Worm (Caenorhabditis elegans) whole organism, L2 larva: ENCODE data around the gene stdh-3.

Source experiments
- C34F6.9 ChIP-seq: fragments of 150-350 bp; optimal IDR thresholded peaks from 2 replicates; lab custom pipeline; 2014; ENCODE audit warnings: missing biosample characterization, missing genetic modification characterization
- R02D3.7 ChIP-seq: fragments of 150-350 bp; optimal IDR thresholded peaks from 2 replicates; lab custom pipeline; 2014; ENCODE audit warnings: missing biosample characterization, missing genetic modification characterization
- Y55F3AM.14 ChIP-seq: fragments of 200-800 bp; sonication (Bioruptor generic); optimal IDR thresholded peaks from 2 replicates; lab custom pipeline; 2018; ENCODE audit warnings: mild to moderate bottlenecking, missing genetic modification characterization, missing compliant biosample characterization
- alr-1 ChIP-seq: fragments of 150-350 bp; optimal IDR thresholded peaks from 2 replicates; lab custom pipeline; 2014; ENCODE audit warnings: missing biosample characterization, missing genetic modification characterization
- ama-1 ChIP-seq: fragments of 150-350 bp; optimal IDR thresholded peaks from 2 replicates; lab custom pipeline; 2018; ENCODE audit warnings: inconsistent platforms
- blmp-1 ChIP-seq: sonication (generic microtip); optimal IDR thresholded peaks from 2 replicates; lab custom pipeline; 2017; ENCODE audit warnings: missing genetic modification characterization, mild to moderate bottlenecking, missing compliant biosample characterization, antibody characterized with exemption, moderate library complexity; ENCODE audit not compliant: insufficient read depth
- ceh-16 ChIP-seq: fragments of 150-350 bp; optimal IDR thresholded peaks from 2 replicates; lab custom pipeline; 2014; ENCODE audit warnings: missing biosample characterization, missing genetic modification characterization
- ceh-82 ChIP-seq: fragments of 150-350 bp; optimal IDR thresholded peaks from 2 replicates; lab custom pipeline; 2014; ENCODE audit warnings: missing biosample characterization, missing genetic modification characterization
- crh-2 ChIP-seq: sonication (generic microtip); optimal IDR thresholded peaks from 2 replicates; lab custom pipeline; 2017; ENCODE audit warnings: missing biosample characterization, missing genetic modification characterization
- dmd-4 ChIP-seq: sonication (generic microtip); optimal IDR thresholded peaks from 2 replicates; lab custom pipeline; 2017; ENCODE audit warnings: missing biosample characterization, missing genetic modification characterization
- egl-27 ChIP-seq: sonication (generic microtip); optimal IDR thresholded peaks from 3 replicates; lab custom pipeline; 2017; ENCODE audit warnings: missing biosample characterization, missing genetic modification reagents, missing genetic modification characterization
- elt-1 ChIP-seq: fragments of 150-350 bp; optimal IDR thresholded peaks from 2 replicates; lab custom pipeline; 2014; ENCODE audit warnings: missing biosample characterization, missing genetic modification characterization
- elt-3 ChIP-seq: sonication (generic microtip); optimal IDR thresholded peaks from 2 replicates; lab custom pipeline; 2017; ENCODE audit warnings: missing biosample characterization, missing genetic modification characterization
- gmeb-1 ChIP-seq: fragments of 150-350 bp; optimal IDR thresholded peaks from 2 replicates; lab custom pipeline; 2014; ENCODE audit warnings: missing biosample characterization, missing genetic modification characterization
- lin-11 ChIP-seq: fragments of 150-350 bp; sonication (generic microtip); optimal IDR thresholded peaks from 2 replicates; lab custom pipeline; 2014; ENCODE audit warnings: missing biosample characterization, missing genetic modification characterization, inconsistent platforms, mixed read lengths
- lin-13 ChIP-seq: fragments of 150-350 bp; optimal IDR thresholded peaks from 2 replicates; lab custom pipeline; 2014; ENCODE audit warnings: missing biosample characterization, missing genetic modification reagents, missing genetic modification characterization
- lsy-2 ChIP-seq, 2 experiments: fragments of 150-350 bp in 1 of 2; sonication (generic microtip) in 1 of 2; optimal IDR thresholded peaks; 2 replicates each; lab custom pipeline; 2014 to 2017; ENCODE audit warnings: missing biosample characterization in 2 of 2, missing genetic modification characterization in 2 of 2
- mab-5 ChIP-seq: fragments of 150-350 bp; optimal IDR thresholded peaks from 2 replicates; lab custom pipeline; 2014; ENCODE audit warnings: missing biosample characterization, missing genetic modification characterization
- mbf-1 ChIP-seq: sonication (generic microtip); optimal IDR thresholded peaks from 2 replicates; lab custom pipeline; 2017; ENCODE audit warnings: missing biosample characterization, missing genetic modification characterization
- mdl-1 ChIP-seq, 2 experiments: fragments of 150-350 bp in 1 of 2; sonication (generic microtip) in 1 of 2; optimal IDR thresholded peaks; 2 replicates each; lab custom pipeline; 2017; ENCODE audit warnings: missing biosample characterization in 2 of 2, missing genetic modification characterization in 2 of 2
- nhr-10 ChIP-seq: sonication (generic microtip); optimal IDR thresholded peaks from 2 replicates; lab custom pipeline; 2017; ENCODE audit warnings: missing biosample characterization, missing genetic modification characterization
- nhr-11 ChIP-seq: fragments of 150-350 bp; optimal IDR thresholded peaks from 2 replicates; lab custom pipeline; 2014; ENCODE audit warnings: missing biosample characterization, missing genetic modification characterization
- nhr-12 ChIP-seq: fragments of 150-350 bp; optimal IDR thresholded peaks from 2 replicates; lab custom pipeline; 2014; ENCODE audit warnings: missing biosample characterization, missing genetic modification characterization
- nhr-129 ChIP-seq: fragments of 150-350 bp; optimal IDR thresholded peaks from 2 replicates; lab custom pipeline; 2014; ENCODE audit warnings: missing biosample characterization, missing genetic modification characterization
- nhr-21 ChIP-seq: fragments of 150-350 bp; optimal IDR thresholded peaks from 2 replicates; lab custom pipeline; 2014; ENCODE audit warnings: missing biosample characterization, missing genetic modification characterization
- nhr-23 ChIP-seq: fragments of 150-350 bp; optimal IDR thresholded peaks from 2 replicates; lab custom pipeline; 2014; ENCODE audit warnings: missing biosample characterization, missing genetic modification reagents, missing genetic modification characterization
- nhr-237 ChIP-seq: fragments of 150-350 bp; optimal IDR thresholded peaks from 2 replicates; lab custom pipeline; 2014; ENCODE audit warnings: missing biosample characterization, missing genetic modification characterization
- peb-1 ChIP-seq: fragments of 150-350 bp; optimal IDR thresholded peaks from 2 replicates; lab custom pipeline; 2014; ENCODE audit warnings: missing biosample characterization, missing genetic modification characterization
- sem-4 ChIP-seq: fragments of 150-350 bp; optimal IDR thresholded peaks from 2 replicates; lab custom pipeline; 2014; ENCODE audit warnings: missing biosample characterization, missing genetic modification reagents, missing genetic modification characterization
- skn-1 ChIP-seq: sonication (generic microtip); optimal IDR thresholded peaks from 2 replicates; lab custom pipeline; 2017; ENCODE audit warnings: missing biosample characterization, missing genetic modification characterization
- sma-3 ChIP-seq: sonication (generic microtip); optimal IDR thresholded peaks from 2 replicates; lab custom pipeline; 2016; ENCODE audit warnings: missing genetic modification reagents, missing genetic modification characterization, missing compliant biosample characterization
- sma-9 ChIP-seq, 2 experiments: fragments of 150-350 bp in 1 of 2; sonication (generic microtip) in 1 of 2; optimal IDR thresholded peaks; 2 replicates each; lab custom pipeline; 2014 to 2016; ENCODE audit warnings: missing genetic modification characterization in 2 of 2, mild to moderate bottlenecking in 1 of 2, missing biosample characterization in 1 of 2, missing compliant biosample characterization in 1 of 2, missing genetic modification reagents in 1 of 2, moderate library complexity in 1 of 2
- unc-55 ChIP-seq: fragments of 150-350 bp; sonication (generic microtip); optimal IDR thresholded peaks from 3 replicates; lab custom pipeline; 2014; ENCODE audit warnings: missing biosample characterization, missing genetic modification reagents, missing genetic modification characterization
- unc-62 ChIP-seq: fragments of 150-350 bp; optimal IDR thresholded peaks from 2 replicates; lab custom pipeline; 2014; ENCODE audit warnings: missing biosample characterization, missing genetic modification reagents, missing genetic modification characterization
- ztf-1 ChIP-seq: fragments of 200-800 bp; sonication (Bioruptor generic); conservative IDR thresholded peaks from 2 replicates; pipeline ENCODE4 v1.3.6; 2022; ENCODE audit warnings: missing genetic modification characterization, missing compliant biosample characterization
- ztf-11 ChIP-seq: sonication (generic microtip); optimal IDR thresholded peaks from 2 replicates; lab custom pipeline; 2017; ENCODE audit warnings: missing biosample characterization, missing genetic modification characterization
- ztf-4 ChIP-seq: fragments of 150-350 bp; optimal IDR thresholded peaks from 2 replicates; lab custom pipeline; 2014; ENCODE audit warnings: missing biosample characterization, missing genetic modification characterization

stdh-3 gene

DNA sequence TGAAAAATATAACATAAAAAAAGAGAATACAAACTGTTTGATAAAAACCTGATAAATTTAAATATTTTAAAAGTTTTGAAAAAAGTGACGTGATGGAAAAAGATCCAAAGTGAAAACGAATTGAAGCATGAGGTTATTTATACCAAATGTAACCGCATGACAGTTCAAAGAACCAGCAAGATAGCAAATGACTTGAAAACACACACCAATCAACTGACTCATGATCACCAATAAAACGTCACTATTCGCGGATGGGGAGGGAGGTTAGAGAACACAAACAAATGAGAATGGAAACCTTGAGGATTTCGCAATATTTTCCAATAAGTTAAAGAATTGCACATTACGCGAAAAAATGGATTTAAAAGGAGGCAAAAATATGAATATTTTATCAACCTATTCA is 5.0 kb downstream of the stdh-3 start, which contains the start of gene C06B3.7 (continued):
- TF ChIP-seq gmeb-1 (tag; lab: Kevin White, UChicago) (peak; percentile 61), alr-1 (tag; lab: Kevin White, UChicago) (no peak), unc-62 (GFP tag; lab: Kevin White, UChicago) (no peak), lsy-2 (tag; optimal IDR thresholded peaks at IDR 0.05; lab: Kevin White, UChicago) (peak; percentile 15 to 89), sem-4 (peak; percentile 85), mdl-1 (tag; optimal IDR thresholded peaks at IDR 0.05; lab: Kevin White, UChicago) (peak in 1 of 2 experiments; percentile 74), ztf-11 (no peak), mbf-1 (tag; lab: Kevin White, UChicago) (no peak), nhr-129 (peak; percentile 99), lin-11 (tag; lab: Kevin White, UChicago) (no peak), nhr-11 (tag; lab: Kevin White, UChicago) (no peak), ceh-82 (tag; lab: Kevin White, UChicago) (no peak), peb-1 (no peak), sma-3 (GFP tag; lab: Kevin White, UChicago) (peak; percentile 88), elt-1 (tag; lab: Kevin White, UChicago) (no peak)
- TF ChIP-seq, all 48 proteins: peak for 22

DNA sequence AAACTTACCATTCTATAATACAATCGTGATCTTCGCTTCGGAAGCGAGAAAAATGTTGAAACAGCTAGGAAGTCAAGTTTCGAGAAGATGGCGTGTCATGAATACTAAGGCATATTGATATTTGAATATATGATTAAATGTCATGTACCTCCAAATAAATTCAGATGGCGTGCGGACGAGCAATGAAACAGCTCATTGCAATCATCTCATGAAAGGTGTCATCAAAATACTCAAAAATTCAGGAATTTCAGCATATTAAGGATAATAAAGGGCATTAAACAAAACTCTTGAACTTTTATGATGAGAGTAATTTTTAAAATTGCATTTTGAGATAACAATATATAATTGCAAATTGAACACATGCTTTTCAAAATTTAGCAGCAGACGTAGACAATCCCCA is 11.0 kb downstream of the stdh-3 start, which contains the start of gene gcy-32:
TSS of gene gcy-32 (minus strand) at position 101 of the 400 bp plus-strand sequence.
- no peak for TF ChIP-seq gmeb-1 (tag; lab: Kevin White, UChicago)
- TF ChIP-seq R02D3.7 (tag; lab: Kevin White, UChicago): no peak
- no peak for TF ChIP-seq nhr-129
- no peak for TF ChIP-seq elt-1 (tag; lab: Kevin White, UChicago)
- TF ChIP-seq unc-55 (GFP tag; lab: Kevin White, UChicago): no peak
- TF ChIP-seq ceh-82 (tag; lab: Kevin White, UChicago): no peak
- TF ChIP-seq ztf-1 (GFP tag; lab: Robert Waterston, UW): no peak
- TF ChIP-seq sma-3 (GFP tag; lab: Kevin White, UChicago): no peak
- no peak for TF ChIP-seq C34F6.9 (tag; lab: Kevin White, UChicago)
- no peak for TF ChIP-seq elt-3 (tag; lab: Kevin White, UChicago)
- TF ChIP-seq lsy-2 (tag; optimal IDR thresholded peaks at IDR 0.05; lab: Kevin White, UChicago): no peak
- no peak for TF ChIP-seq ztf-4
- no peak for TF ChIP-seq mab-5 (tag; lab: Kevin White, UChicago)
- no peak for TF ChIP-seq ama-1 (lab: Kevin White, UChicago)
- no peak for TF ChIP-seq ztf-11
- no peak for TF ChIP-seq nhr-10 (tag; lab: Kevin White, UChicago)
- no peak for TF ChIP-seq nhr-12
- no peak for TF ChIP-seq crh-2 (tag; lab: Kevin White, UChicago)
- TF ChIP-seq, all 48 proteins: peak for 0

DNA sequence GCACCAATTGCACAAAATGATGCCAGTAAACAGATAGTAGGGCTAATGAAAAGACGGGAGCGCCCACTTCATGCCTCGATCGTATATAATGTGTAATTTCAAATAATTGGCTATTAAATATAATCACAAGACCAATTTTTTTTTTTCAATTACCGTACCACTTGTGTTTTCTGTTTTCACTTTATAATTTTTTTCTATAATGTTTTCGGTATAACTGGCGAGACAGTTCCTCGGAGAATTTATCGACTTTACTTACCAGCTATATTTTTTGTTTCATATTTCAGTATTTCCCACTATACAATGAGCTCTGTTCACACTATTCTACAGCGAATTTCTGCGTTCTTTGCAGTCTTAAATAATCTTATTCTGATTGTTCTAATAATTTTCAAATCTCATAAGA is 11.8 kb downstream of the stdh-3 start, which contains the start of gene str-252:
TSS of gene str-252 (plus strand) at position 301 of the 400 bp plus-strand sequence.
- no peak for TF ChIP-seq ztf-1 (GFP tag; lab: Robert Waterston, UW)
- no peak for TF ChIP-seq nhr-237
- no peak for TF ChIP-seq nhr-23
- no peak for TF ChIP-seq ceh-82 (tag; lab: Kevin White, UChicago)
- TF ChIP-seq lsy-2 (tag; optimal IDR thresholded peaks at IDR 0.05; lab: Kevin White, UChicago): no peak
- TF ChIP-seq mab-5 (tag; lab: Kevin White, UChicago): no peak
- no peak for TF ChIP-seq dmd-4 (tag; lab: Kevin White, UChicago)
- TF ChIP-seq nhr-21 (tag; lab: Kevin White, UChicago): no peak
- TF ChIP-seq crh-2 (tag; lab: Kevin White, UChicago): no peak
- no peak for TF ChIP-seq sma-9 (GFP tag; optimal IDR thresholded peaks at IDR 0.05; lab: Kevin White, UChicago)
- TF ChIP-seq sma-9 (tag; optimal IDR thresholded peaks at IDR 0.05; lab: Kevin White, UChicago): no peak
- no peak for TF ChIP-seq egl-27 (tag; lab: Kevin White, UChicago)
- TF ChIP-seq blmp-1 (tag; lab: Kevin White, UChicago): no peak
- TF ChIP-seq Y55F3AM.14 (GFP tag; lab: Kevin White, UChicago): no peak
- TF ChIP-seq skn-1 (tag; lab: Kevin White, UChicago): no peak
- TF ChIP-seq lin-13 (GFP tag; lab: Kevin White, UChicago): no peak
- TF ChIP-seq R02D3.7 (tag; lab: Kevin White, UChicago): no peak
- no peak for TF ChIP-seq ceh-16 (tag; lab: Kevin White, UChicago)
- TF ChIP-seq, all 48 proteins: peak for 0
